Worm (Caenorhabditis elegans) whole organism, young adult: ENCODE data around the gene ttr-22.

Experiments used
- B0261.1 ChIP-seq: sonication (generic microtip); optimal IDR thresholded peaks from 2 replicates; lab custom pipeline; 2016; ENCODE audit warnings: mild to moderate bottlenecking, missing genetic modification characterization, moderate library complexity, missing compliant biosample characterization
- D2030.7 ChIP-seq: fragments of 200-800 bp; sonication (Bioruptor generic); IDR thresholded peaks from 2 replicates; pipeline ENCODE4 v1.3.6; 2022; ENCODE audit warnings: missing genetic modification reagents, missing genetic modification characterization, missing compliant biosample characterization
- F49E8.2 ChIP-seq: sonication (generic microtip); optimal IDR thresholded peaks from 3 replicates; lab custom pipeline; 2017; ENCODE audit warnings: missing genetic modification characterization, mild to moderate bottlenecking, missing compliant biosample characterization, antibody characterized with exemption, moderate library complexity; ENCODE audit not compliant: insufficient read depth
- F55B11.4 ChIP-seq: sonication (generic microtip); optimal IDR thresholded peaks from 2 replicates; lab custom pipeline; 2016; ENCODE audit warnings: missing compliant biosample characterization, missing genetic modification characterization, borderline replicate concordance; ENCODE audit not compliant: insufficient read depth
- K12H6.12 ChIP-seq: fragments of 200-800 bp; sonication (Bioruptor generic); optimal IDR thresholded peaks from 2 replicates; lab custom pipeline; 2018; ENCODE audit warnings: mild to moderate bottlenecking, missing genetic modification characterization, missing compliant biosample characterization
- T26A5.8 ChIP-seq: sonication (generic microtip); optimal IDR thresholded peaks from 2 replicates; lab custom pipeline; 2016; ENCODE audit warnings: missing genetic modification characterization, missing compliant biosample characterization
- Y56A3A.18 ChIP-seq: fragments of 200-800 bp; sonication (Bioruptor generic); IDR thresholded peaks from 2 replicates; pipeline ENCODE4 v1.3.6; 2022; ENCODE audit warnings: missing genetic modification reagents, missing genetic modification characterization, missing compliant biosample characterization
- Y79H2A.3 ChIP-seq: fragments of 200-800 bp; sonication (Bioruptor generic); conservative IDR thresholded peaks from 2 replicates; pipeline ENCODE4 v1.3.6; 2022; ENCODE audit warnings: missing genetic modification reagents, missing genetic modification characterization, missing compliant biosample characterization
- ZK185.1 ChIP-seq: sonication (generic microtip); optimal IDR thresholded peaks from 2 replicates; lab custom pipeline; 2016; ENCODE audit warnings: mild to moderate bottlenecking, missing genetic modification characterization, missing compliant biosample characterization; ENCODE audit not compliant: poor library complexity, severe bottlenecking
- ama-1 ChIP-seq, 3 experiments: fragments of 150-350 bp in 1 of 3; sonication (generic microtip) in 2 of 3; optimal IDR thresholded peaks; 2 replicates each; lab custom pipeline; 2014 to 2018; ENCODE audit warnings: missing biosample characterization in 2 of 3, missing genetic modification characterization in 2 of 3, missing genetic modification reagents in 2 of 3
- athp-1 ChIP-seq: sonication (generic microtip); optimal IDR thresholded peaks from 2 replicates; lab custom pipeline; 2017; ENCODE audit warnings: mild to moderate bottlenecking, missing genetic modification characterization, missing compliant biosample characterization
- attf-6 ChIP-seq: fragments of 200-800 bp; sonication (Bioruptor generic); IDR thresholded peaks from 2 replicates; pipeline ENCODE4 v1.3.6; 2022; ENCODE audit warnings: missing genetic modification reagents, missing genetic modification characterization, missing compliant biosample characterization
- bed-1 ChIP-seq: fragments of 200-800 bp; sonication (Bioruptor generic); IDR thresholded peaks from 2 replicates; pipeline ENCODE4 v1.3.6; 2022; ENCODE audit warnings: missing genetic modification reagents, missing genetic modification characterization, missing compliant biosample characterization
- cebp-2 ChIP-seq: fragments of 200-800 bp; sonication (Bioruptor generic); IDR thresholded peaks from 2 replicates; pipeline ENCODE4 v1.3.6; 2022; ENCODE audit warnings: missing genetic modification characterization, missing compliant biosample characterization
- ceh-91 ChIP-seq: fragments of 200-800 bp; sonication (Bioruptor generic); IDR thresholded peaks from 2 replicates; pipeline ENCODE4 v1.3.6; 2022; ENCODE audit warnings: missing genetic modification reagents, missing genetic modification characterization, missing compliant biosample characterization
- die-1 ChIP-seq: sonication (generic microtip); optimal IDR thresholded peaks from 2 replicates; lab custom pipeline; 2016; ENCODE audit warnings: missing genotype, mild to moderate bottlenecking, missing genetic modification characterization, missing compliant biosample characterization
- egl-44 ChIP-seq: fragments of 200-800 bp; sonication (Bioruptor generic); IDR thresholded peaks from 2 replicates; pipeline ENCODE4 v1.3.6; 2022; ENCODE audit warnings: missing genetic modification reagents, missing genetic modification characterization, missing compliant biosample characterization
- ekl-4 ChIP-seq: fragments of 200-800 bp; sonication (Bioruptor generic); IDR thresholded peaks from 2 replicates; pipeline ENCODE4 v1.3.6; 2022; ENCODE audit warnings: missing genetic modification reagents, missing genetic modification characterization, missing compliant biosample characterization
- gei-17 ChIP-seq: fragments of 200-800 bp; sonication (Bioruptor generic); optimal IDR thresholded peaks from 2 replicates; lab custom pipeline; 2018; ENCODE audit warnings: mild to moderate bottlenecking, missing genetic modification characterization, missing compliant biosample characterization
- hmg-20 ChIP-seq: fragments of 200-800 bp; sonication (Bioruptor generic); IDR thresholded peaks from 2 replicates; pipeline ENCODE4 v1.3.6; 2022; ENCODE audit warnings: missing genetic modification reagents, missing genetic modification characterization, missing compliant biosample characterization
- mcd-1 ChIP-seq: fragments of 200-800 bp; sonication (Bioruptor generic); IDR thresholded peaks from 2 replicates; pipeline ENCODE4 v1.3.6; 2022; ENCODE audit warnings: missing genetic modification reagents, missing genetic modification characterization, missing compliant biosample characterization
- mel-28 ChIP-seq: sonication (generic microtip); optimal IDR thresholded peaks from 2 replicates; lab custom pipeline; 2016; ENCODE audit warnings: borderline replicate concordance, mild to moderate bottlenecking, missing genetic modification characterization, missing compliant biosample characterization
- nfya-1 ChIP-seq: sonication (generic microtip); optimal IDR thresholded peaks from 2 replicates; lab custom pipeline; 2017; ENCODE audit warnings: antibody characterized with exemption, missing compliant biosample characterization, missing genetic modification characterization, borderline replicate concordance; ENCODE audit not compliant: insufficient read depth
- nhr-27 ChIP-seq: fragments of 200-800 bp; sonication (Bioruptor generic); optimal IDR thresholded peaks from 2 replicates; lab custom pipeline; 2018; ENCODE audit warnings: mild to moderate bottlenecking, missing genetic modification characterization, moderate library complexity, missing compliant biosample characterization
- nhr-90 ChIP-seq: sonication (generic microtip); optimal IDR thresholded peaks from 2 replicates; lab custom pipeline; 2016; ENCODE audit warnings: missing genotype, mild to moderate bottlenecking, missing genetic modification characterization, missing compliant biosample characterization
- snpc-1.1 ChIP-seq: sonication (generic microtip); optimal IDR thresholded peaks from 2 replicates; lab custom pipeline; 2017; ENCODE audit warnings: missing genetic modification characterization, mild to moderate bottlenecking, missing compliant biosample characterization, antibody characterized with exemption, moderate library complexity, missing genotype, missing genetic modification reagents; ENCODE audit not compliant: insufficient read depth
- snpc-3.4 ChIP-seq: sonication (generic microtip); optimal IDR thresholded peaks from 2 replicates; lab custom pipeline; 2017; ENCODE audit warnings: missing genetic modification characterization, mild to moderate bottlenecking, missing compliant biosample characterization, antibody characterized with exemption, moderate library complexity, missing genotype, missing genetic modification reagents
- snpc-4 ChIP-seq, 5 experiments: fragments of 150-350 bp in 1 of 5; sonication (generic microtip) in 4 of 5; optimal IDR thresholded peaks; 2 replicates each; lab custom pipeline; 2014 to 2018; ENCODE audit warnings: missing genetic modification characterization in 5 of 5, missing biosample characterization in 3 of 5, antibody characterized with exemption in 2 of 5, mild to moderate bottlenecking in 2 of 5, missing compliant biosample characterization in 2 of 5, missing genotype in 2 of 5, moderate library complexity in 2 of 5, missing genetic modification reagents in 1 of 5
- sptf-2 ChIP-seq: fragments of 200-800 bp; sonication (Bioruptor generic); optimal IDR thresholded peaks from 2 replicates; lab custom pipeline; 2018; ENCODE audit warnings: mild to moderate bottlenecking, missing genetic modification characterization, missing compliant biosample characterization
- ztf-18 ChIP-seq: sonication (generic microtip); optimal IDR thresholded peaks from 2 replicates; lab custom pipeline; 2016; ENCODE audit warnings: missing genotype, mild to moderate bottlenecking, missing genetic modification characterization, missing compliant biosample characterization
- ztf-22 ChIP-seq: fragments of 200-800 bp; sonication (Bioruptor generic); optimal IDR thresholded peaks from 2 replicates; lab custom pipeline; 2018; ENCODE audit warnings: mild to moderate bottlenecking, missing genetic modification characterization, moderate library complexity, missing compliant biosample characterization
- ztf-26 ChIP-seq: sonication (generic microtip); optimal IDR thresholded peaks from 2 replicates; lab custom pipeline; 2017; ENCODE audit warnings: missing genetic modification characterization, missing compliant biosample characterization
- ztf-28 ChIP-seq: fragments of 200-800 bp; sonication (Bioruptor generic); IDR thresholded peaks from 2 replicates; pipeline ENCODE4 v1.3.6; 2022; ENCODE audit warnings: missing genetic modification reagents, missing genetic modification characterization, missing compliant biosample characterization

The ttr-22 gene

DNA sequence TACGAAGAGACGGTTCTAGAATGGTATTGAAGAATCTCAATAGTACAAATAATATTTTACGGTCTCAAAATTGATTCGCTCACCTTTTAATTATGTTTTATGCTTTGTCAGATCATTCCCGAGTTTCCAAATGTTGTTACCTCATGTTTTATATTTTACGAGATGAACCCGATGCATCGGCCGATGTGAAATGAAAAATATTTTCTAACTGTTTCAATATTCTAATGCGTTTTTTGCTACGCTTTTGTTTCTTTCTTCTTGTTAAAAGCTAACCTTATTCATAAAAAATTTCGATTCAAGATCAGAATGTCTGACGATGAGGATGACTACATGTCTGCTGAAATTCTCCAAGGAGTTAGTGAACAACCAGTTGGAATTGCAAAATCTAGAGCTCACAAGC lies 9.8 kb downstream of the ttr-22 start, which contains the start of gene T04H1.5:
Gene T04H1.5, plus strand, starts transcription at position 301 of the 400 bp plus-strand sequence.
- no peak for TF ChIP-seq die-1 (tag; lab: Kevin White, UChicago)
- TF ChIP-seq sptf-2 (GFP tag; lab: Kevin White, UChicago): no peak
- no peak for TF ChIP-seq snpc-1.1 (tag; lab: Kevin White, UChicago)
- no peak for TF ChIP-seq attf-6 (GFP tag; lab: Robert Waterston, UW)
- TF ChIP-seq D2030.7: no peak
- TF ChIP-seq snpc-4 (GFP tag; optimal IDR thresholded peaks at IDR 0.05; lab: Kevin White, UChicago): no peak
- TF ChIP-seq snpc-4 (tag; optimal IDR thresholded peaks at IDR 0.05; lab: Kevin White, UChicago): no peak
- TF ChIP-seq snpc-3.4: no peak
- TF ChIP-seq F55B11.4 (tag; lab: Kevin White, UChicago): no peak
- TF ChIP-seq nhr-27: no peak

- TF ChIP-seq ekl-4 (GFP tag; lab: Robert Waterston, UW) (no peak), nfya-1 (tag; lab: Kevin White, UChicago) (no peak), ama-1 (optimal IDR thresholded peaks at IDR 0.05; lab: Kevin White, UChicago) (no peak), ama-1 (GFP tag; optimal IDR thresholded peaks at IDR 0.05; lab: Kevin White, UChicago) (no peak), bed-1 (GFP tag; lab: Robert Waterston, UW) (no peak), ztf-26 (tag; lab: Kevin White, UChicago) (no peak), Y79H2A.3 (GFP tag; lab: Robert Waterston, UW) (no peak), T26A5.8 (tag; lab: Kevin White, UChicago) (no peak), hmg-20 (no peak), ztf-28 (GFP tag; lab: Robert Waterston, UW) (no peak), attf-6 (GFP tag; lab: Robert Waterston, UW) (no peak), mcd-1 (GFP tag; lab: Robert Waterston, UW) (no peak), B0261.1 (no peak), athp-1 (tag; lab: Kevin White, UChicago) (no peak), ZK185.1 (no peak), cebp-2 (no peak)
Measured at ce11 chrV:12252272-12252671, 11.0 kb downstream of the ttr-22 start, which contains the start of gene lrx-1. lrx-1 (plus strand) TSS chrV:12252572.

DNA sequence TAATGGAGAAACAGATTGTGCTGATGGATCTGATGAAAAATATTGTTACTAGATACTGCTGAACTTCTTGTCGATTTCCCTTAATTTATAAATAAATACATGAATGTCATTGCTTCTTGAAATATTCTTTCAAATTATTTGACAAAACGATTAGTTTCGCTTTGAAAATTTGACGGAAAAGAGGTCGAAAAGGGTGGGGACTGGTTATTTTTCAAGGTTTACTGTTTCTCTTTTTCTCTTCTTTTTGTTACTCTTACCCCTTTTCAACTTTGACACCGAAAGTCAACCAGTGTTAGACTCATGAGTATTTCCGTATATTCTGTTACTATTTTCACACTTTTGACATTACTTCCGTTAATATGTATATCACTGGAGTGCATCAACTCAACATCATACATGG lies 14.1 kb downstream of the ttr-22 start, which contains the start of gene T04H1.12:
Gene T04H1.12, plus strand, starts transcription at position 301 of the 400 bp plus-strand sequence.
- TF ChIP-seq ceh-91 (GFP tag; lab: Robert Waterston, UW) (no peak), sptf-2 (GFP tag; lab: Kevin White, UChicago) (no peak), ama-1 (optimal IDR thresholded peaks at IDR 0.05; lab: Kevin White, UChicago) (no peak), ama-1 (GFP tag; optimal IDR thresholded peaks at IDR 0.05; lab: Kevin White, UChicago) (no peak), cebp-2 (no peak)

DNA sequence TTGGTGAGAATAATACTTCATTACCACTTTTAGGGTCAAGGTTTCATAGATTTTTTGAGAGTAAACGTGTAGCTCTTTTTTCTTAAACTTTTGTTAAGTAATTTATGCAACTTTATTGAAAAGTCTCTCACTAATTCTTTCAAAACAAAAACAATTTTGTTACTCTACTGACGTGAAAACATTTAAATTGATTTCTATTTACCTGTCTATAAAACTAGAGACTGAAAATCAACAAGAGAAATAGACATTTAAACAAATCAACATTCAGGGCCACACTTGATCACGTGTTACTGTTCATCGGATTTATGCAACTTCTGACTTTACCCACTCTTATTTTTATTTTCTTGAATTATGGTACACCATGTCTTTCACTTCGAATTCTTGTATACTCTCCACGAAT lies 15.2 kb downstream of the ttr-22 start, which contains the start of gene ugt-55:
Gene ugt-55, plus strand, starts transcription at position 301 of the 400 bp plus-strand sequence.
- TF ChIP-seq Y56A3A.18 (GFP tag; lab: Robert Waterston, UW) (no peak), K12H6.12 (tag; lab: Kevin White, UChicago) (no peak), egl-44 (no peak), nhr-90 (tag; lab: Kevin White, UChicago) (no peak), F49E8.2 (tag; lab: Kevin White, UChicago) (no peak), mel-28 (tag; lab: Kevin White, UChicago) (no peak), ztf-22 (GFP tag; lab: Kevin White, UChicago) (no peak), ztf-18 (tag; lab: Kevin White, UChicago) (no peak), gei-17 (GFP tag; lab: Kevin White, UChicago) (no peak)
- TF ChIP-seq, all 124 proteins: peak for 0
